Fruit fly (Drosophila melanogaster) whole organism, wandering third instar larva: Measurements from ENCODE around the gene AP-2mu.

Experiments
- Dfd ChIP-seq: fragments of >200 bp; optimal IDR thresholded peaks from 2 replicates; lab custom pipeline; 2017; ENCODE audit warnings: missing biosample characterization, missing genetic modification characterization
- GATAd ChIP-seq: sonication (Bioruptor generic); optimal IDR thresholded peaks from 2 replicates; lab custom pipeline; 2016; ENCODE audit warnings: missing biosample characterization, missing genetic modification characterization
- Hr78 ChIP-seq: fragments of >200 bp; optimal IDR thresholded peaks from 2 replicates; lab custom pipeline; 2017; ENCODE audit warnings: missing biosample characterization, missing genetic modification characterization
- Vsx2 ChIP-seq: fragments of 200-300, 225-300 bp; sonication (Bioruptor generic); optimal IDR thresholded peaks from 2 replicates; lab custom pipeline; 2018; ENCODE audit warnings: missing biosample characterization, missing genetic modification characterization; ENCODE audit not compliant: partially characterized antibody
- br ChIP-seq: fragments of 200-800 bp; sonication (Bioruptor generic); optimal IDR thresholded peaks from 2 replicates; lab custom pipeline; 2016; ENCODE audit warnings: missing biosample characterization, missing genetic modification characterization
- dsf ChIP-seq: sonication (Bioruptor generic); optimal IDR thresholded peaks from 2 replicates; lab custom pipeline; 2016; ENCODE audit warnings: missing biosample characterization, missing genetic modification characterization, borderline replicate concordance
- foxo ChIP-seq, 2 experiments: fragments of 200-800 bp; sonication (Bioruptor generic); optimal IDR thresholded peaks; 2 replicates in 1 of 2; 3 replicates in 1 of 2; lab custom pipeline; 2016 to 2017; ENCODE audit warnings: missing biosample characterization in 2 of 2, missing genetic modification characterization in 2 of 2
- fru ChIP-seq: fragments of 200-800 bp; sonication (Bioruptor generic); optimal IDR thresholded peaks from 3 replicates; lab custom pipeline; 2016; ENCODE audit warnings: missing biosample characterization, mild to moderate bottlenecking, missing genetic modification characterization
- lola ChIP-seq: fragments of >200 bp; optimal IDR thresholded peaks from 2 replicates; lab custom pipeline; 2017; ENCODE audit warnings: missing biosample characterization, missing genetic modification characterization
- psq ChIP-seq: fragments of 200-800 bp; sonication (Bioruptor generic); optimal IDR thresholded peaks from 3 replicates; lab custom pipeline; 2017; ENCODE audit warnings: missing biosample characterization, mild to moderate bottlenecking, missing genetic modification characterization, moderate library complexity
- rgr ChIP-seq: fragments of 200-800 bp; sonication (Bioruptor generic); optimal IDR thresholded peaks from 3 replicates; lab custom pipeline; 2016; ENCODE audit warnings: missing biosample characterization, mild to moderate bottlenecking, missing genetic modification characterization

DNA sequence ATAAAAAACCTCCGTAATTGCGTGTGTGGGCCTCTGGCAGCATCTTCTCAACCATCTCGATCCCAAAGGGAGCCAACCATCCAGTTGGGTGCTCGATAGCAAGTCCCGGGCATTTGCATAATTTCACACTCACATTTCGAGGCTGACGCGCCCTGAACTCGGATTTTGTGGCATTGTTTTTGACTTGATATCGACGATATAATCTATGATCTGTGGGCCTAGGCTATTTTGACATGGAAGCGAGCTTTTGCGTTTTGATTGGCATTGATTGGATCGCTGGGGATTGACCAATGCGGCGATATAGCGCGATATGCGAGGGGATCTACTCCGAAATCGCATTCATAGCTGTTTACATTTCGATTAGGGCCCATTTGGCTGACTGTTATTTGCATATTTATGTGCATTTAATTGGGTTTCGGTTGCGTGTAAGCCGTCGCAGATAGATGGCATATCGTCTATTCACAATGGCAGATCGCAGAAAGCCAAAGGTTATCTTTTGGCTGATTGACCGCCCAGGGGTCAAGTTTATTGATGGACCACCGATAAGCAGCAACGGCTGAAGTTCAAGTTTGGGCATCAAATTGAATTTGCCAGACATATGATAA, 30.0 kb upstream of the AP-2mu start:
- TF ChIP-seq fru (GFP tag; lab: Kevin White, UChicago) (no peak), br (no peak), rgr (GFP tag; lab: Kevin White, UChicago) (no peak), foxo (GFP tag; optimal IDR thresholded peaks at IDR 0.05; lab: Kevin White, UChicago) (no peak), Dfd (GFP tag; lab: Kevin White, UChicago) (no peak), Vsx2 (GFP tag; lab: Kevin White, UChicago) (no peak), GATAd (GFP tag; lab: Kevin White, UChicago) (no peak), Hr78 (no peak), dsf (GFP tag; lab: Kevin White, UChicago) (no peak), lola (GFP tag; lab: Kevin White, UChicago) (no peak), psq (GFP tag; lab: Kevin White, UChicago) (no peak)
